Fruit fly (Drosophila melanogaster): Measurements from ENCODE around the gene Toll-6.

DNA sequence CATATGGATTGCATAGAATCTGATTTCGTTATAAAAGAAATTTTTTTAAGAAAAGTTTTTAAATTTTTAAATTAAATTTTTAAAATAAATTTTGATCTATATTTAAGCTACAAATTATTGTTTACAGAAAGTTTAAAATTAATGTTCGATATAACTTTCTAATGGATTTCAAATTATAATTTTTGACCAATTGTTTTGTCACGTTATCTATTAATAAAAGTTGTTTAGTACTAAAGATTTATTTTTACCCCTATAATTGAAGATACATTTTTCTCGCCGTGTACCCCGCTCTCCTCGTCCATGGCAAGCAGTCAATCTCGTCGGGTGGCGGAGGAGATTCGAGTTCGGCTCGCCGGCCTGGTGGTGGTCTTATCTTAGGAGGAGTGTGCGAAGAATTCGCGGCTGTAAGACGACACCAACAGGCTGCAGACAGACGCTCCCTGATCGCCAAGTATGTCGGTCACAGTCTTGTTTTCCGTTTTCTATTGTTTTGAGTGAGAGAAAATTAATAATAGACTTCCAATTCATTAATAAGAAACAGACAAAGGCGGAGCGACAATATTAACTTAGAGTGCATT is 31.4 kb upstream of the Toll-6 start:
- TF ChIP-seq CG8478 (optimal IDR thresholded peaks at IDR 0.05) (no peak), CTCF (optimal IDR thresholded peaks at IDR 0.05) (no peak)
